Worm (Caenorhabditis elegans) whole organism, L4/young adult: Measurements from ENCODE around the gene F55E10.1.

Experiments used
- dao-5 ChIP-seq: sonication (generic microtip); optimal IDR thresholded peaks from 2 replicates; lab custom pipeline; 2016; ENCODE audit warnings: missing genotype, missing genetic modification characterization, moderate library complexity, missing compliant biosample characterization
- him-1 ChIP-seq: sonication (generic microtip); optimal IDR thresholded peaks from 2 replicates; lab custom pipeline; 2016; ENCODE audit warnings: missing genotype, missing genetic modification reagents, missing genetic modification characterization, missing compliant biosample characterization

ce11 chrX:8368210-8368609, 26.4 kb downstream of the F55E10.1 start:
- TF ChIP-seq him-1 (tag; lab: Kevin White, UChicago) = peak; percentile 42
- TF ChIP-seq dao-5 (tag; lab: Kevin White, UChicago) = no peak
